Fruit fly (Drosophila melanogaster) whole organism: ENCODE data around the gene Dpy-30L1.

ENCODE experiments used
- pan ChIP-seq: fragments of >200 bp; optimal IDR thresholded peaks from 2 replicates; lab custom pipeline; 2017
- usp ChIP-seq: fragments of >200 bp; optimal IDR thresholded peaks from 2 replicates; lab custom pipeline; 2017; ENCODE audit warnings: missing biosample characterization, missing genetic modification characterization, mixed read lengths

DNA sequence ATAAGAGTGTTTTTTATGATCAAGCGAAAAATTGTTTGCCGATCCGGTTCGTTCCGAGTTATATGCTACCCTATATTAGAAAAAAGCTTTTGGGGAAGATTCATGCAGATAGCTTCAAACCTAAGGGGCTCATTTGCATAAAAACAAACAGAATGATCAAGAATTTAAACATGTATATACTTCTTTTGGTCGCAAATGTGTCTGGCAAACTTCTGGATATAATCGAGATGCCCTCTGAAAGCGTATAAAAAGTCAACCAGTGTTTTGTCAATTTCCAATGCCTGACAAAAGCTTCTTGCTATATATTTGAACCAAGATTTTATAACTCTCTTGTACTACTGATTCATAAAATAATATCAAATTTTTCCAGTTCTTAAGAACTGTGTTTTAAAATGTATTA, 46.8 kb upstream of the Dpy-30L1 start:
- no peak for TF ChIP-seq pan (lab: Kevin White, UChicago)
- no peak for TF ChIP-seq usp (GFP tag; lab: Kevin White, UChicago)
